Worm (Caenorhabditis elegans) whole organism, mixed stage, embryonic: ENCODE data around the gene bath-38.

Experiments
- ceh-43 ChIP-seq: fragments of 200-800 bp; sonication (Bioruptor generic); optimal IDR thresholded peaks from 2 replicates; lab custom pipeline; 2018; ENCODE audit warnings: mild to moderate bottlenecking, missing genetic modification characterization, moderate library complexity, missing compliant biosample characterization
- flh-1 ChIP-seq: fragments of 200-800 bp; sonication (Bioruptor generic); optimal IDR thresholded peaks from 2 replicates; lab custom pipeline; 2018; ENCODE audit warnings: mild to moderate bottlenecking, missing genetic modification characterization, moderate library complexity, missing compliant biosample characterization
- mab-5 ChIP-seq: fragments of 150-350 bp; optimal IDR thresholded peaks from 2 replicates; lab custom pipeline; 2014; ENCODE audit warnings: missing biosample characterization, missing genetic modification characterization
- nhr-28 ChIP-seq: fragments of 150-350 bp; optimal IDR thresholded peaks from 2 replicates; lab custom pipeline; 2014; ENCODE audit warnings: missing biosample characterization, missing genetic modification characterization
- pha-4 ChIP-seq: fragments of 150-350 bp; optimal IDR thresholded peaks from 2 replicates; lab custom pipeline; 2018; ENCODE audit warnings: missing biosample characterization, missing genetic modification reagents, missing genetic modification characterization
- sptf-1 ChIP-seq: sonication (generic microtip); optimal IDR thresholded peaks from 2 replicates; lab custom pipeline; 2017; ENCODE audit warnings: mild to moderate bottlenecking, missing genetic modification characterization, moderate library complexity, missing compliant biosample characterization
- unc-62 ChIP-seq: fragments of 150-350 bp; optimal IDR thresholded peaks from 2 replicates; lab custom pipeline; 2014; ENCODE audit warnings: missing biosample characterization, missing genetic modification reagents, missing genetic modification characterization
- ztf-11 ChIP-seq: fragments of 150-350 bp; optimal IDR thresholded peaks from 2 replicates; lab custom pipeline; 2014; ENCODE audit warnings: missing biosample characterization, missing genetic modification characterization

ce11 chrII:10029890-10030289 is 15.2 kb downstream of the bath-38 start, which contains the start of gene ttc-36:
- TF ChIP-seq nhr-28 (tag; lab: Kevin White, UChicago) (no peak), ztf-11 (no peak), sptf-1 (tag; lab: Kevin White, UChicago) (no peak), pha-4 (tag; lab: Kevin White, UChicago) (no peak), unc-62 (no peak), flh-1 (GFP tag; lab: Kevin White, UChicago) (no peak), mab-5 (tag; lab: Kevin White, UChicago) (no peak), ceh-43 (GFP tag; lab: Kevin White, UChicago) (no peak)
